Fruit fly (Drosophila melanogaster): Measurements from ENCODE around the gene CG4287.
A peak's percentile ranks its signal among the peaks of the same experiment; 100 is the strongest.

The CG4287 gene

DNA sequence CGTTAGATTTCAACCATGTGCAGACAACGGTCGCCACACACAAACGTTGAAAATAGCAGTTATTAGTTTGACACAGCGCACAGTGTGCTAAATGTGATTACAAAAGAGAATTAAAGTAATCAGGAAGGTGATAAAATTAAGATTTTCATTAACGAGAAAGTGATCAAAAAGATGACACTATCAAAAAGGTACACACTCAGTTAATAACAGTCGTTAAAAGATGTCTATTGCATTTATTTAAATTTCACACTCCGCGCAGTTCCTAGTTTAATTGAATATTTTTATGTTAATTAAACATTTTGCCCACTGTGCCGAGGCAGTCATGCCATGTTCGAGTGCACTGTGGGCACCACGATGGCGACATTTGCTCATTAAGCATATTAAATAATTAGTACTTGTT is 36.5 kb downstream of the CG4287 start:
- TF ChIP-seq zfh2 (GFP tag; optimal IDR thresholded peaks at IDR 0.05) (no peak), ind (GFP tag; optimal IDR thresholded peaks at IDR 0.05) (peak; percentile 30), CG11695 (GFP tag; IDR thresholded peaks at IDR 0.05) (peak; percentile 32; the same call in 1 of the 3 replicates), CG31388 (GFP tag; optimal IDR thresholded peaks at IDR 0.05) (no peak), schlank (tag; optimal IDR thresholded peaks at IDR 0.05) (no peak), CG4707 (GFP tag; optimal IDR thresholded peaks at IDR 0.05) (peak; percentile 29), dmrt11E (tag; optimal IDR thresholded peaks at IDR 0.05) (no peak), CG9437 (GFP tag; optimal IDR thresholded peaks at IDR 0.05) (peak; percentile 32), CG14014 (GFP tag; IDR thresholded peaks at IDR 0.05) (no peak), E2f1 (GFP tag; IDR thresholded peaks at IDR 0.05) (no peak), pho (GFP tag; optimal IDR thresholded peaks at IDR 0.05) (no peak), CG10209 (GFP tag; optimal IDR thresholded peaks at IDR 0.05) (peak; percentile 35), CG3847 (GFP tag; IDR thresholded peaks at IDR 0.05) (0 out of 2 replicates have a peak, but pooled peaks have one; percentile 28), CG5245 (GFP tag; optimal IDR thresholded peaks at IDR 0.05) (no peak), CG10267 (tag; optimal IDR thresholded peaks at IDR 0.05) (peak; percentile 0), Abd-B (GFP tag; optimal IDR thresholded peaks at IDR 0.05) (peak; percentile 9), phol (tag; optimal IDR thresholded peaks at IDR 0.05) (peak; percentile 41), lab (GFP tag; optimal IDR thresholded peaks at IDR 0.05) (peak; percentile 34), row (GFP tag; IDR thresholded peaks at IDR 0.05) (peak; percentile 65), CG13123 (GFP tag; optimal IDR thresholded peaks at IDR 0.05) (no peak), CG13424 (tag; optimal IDR thresholded peaks at IDR 0.05) (peak; percentile 44), zen (tag; optimal IDR thresholded peaks at IDR 0.05) (peak; percentile 29), CG6854 (GFP tag; optimal IDR thresholded peaks at IDR 0.05) (no peak), lilli (GFP tag; optimal IDR thresholded peaks at IDR 0.05) (peak; percentile 28), Tbp (GFP tag; optimal IDR thresholded peaks at IDR 0.05) (no peak), CG17359 (tag; optimal IDR thresholded peaks at IDR 0.05) (peak; percentile 5), CG8944 (GFP tag; optimal IDR thresholded peaks at IDR 0.05) (no peak), Xbp1 (GFP tag; optimal IDR thresholded peaks at IDR 0.05) (peak; percentile 32), HLH3B (GFP tag; IDR thresholded peaks at IDR 0.05) (peak; percentile 51), lmd (GFP tag; IDR thresholded peaks at IDR 0.05) (peak; percentile 42; the same call in 1 of the 2 replicates), CG2712 (tag; optimal IDR thresholded peaks at IDR 0.05) (peak; percentile 34), sisA (GFP tag; IDR thresholded peaks at IDR 0.05) (peak; percentile 41), wor (GFP tag; IDR thresholded peaks at IDR 0.05) (0 out of 2 replicates have a peak, but pooled peaks have one; percentile 19), Sox102F (GFP tag; optimal IDR thresholded peaks at IDR 0.05) (peak; percentile 53), Dbx (GFP tag; IDR thresholded peaks at IDR 0.05) (0 out of 3 replicates have a peak, but pooled peaks have one; percentile 21), kah (GFP tag; optimal IDR thresholded peaks at IDR 0.05) (no peak), tap (tag; optimal IDR thresholded peaks at IDR 0.05) (peak; percentile 12), bcd (GFP tag; optimal IDR thresholded peaks at IDR 0.05) (no peak), az2 (GFP tag; optimal IDR thresholded peaks at IDR 0.05) (peak; percentile 25), vvl (GFP tag; IDR thresholded peaks at IDR 0.05) (peak; percentile 70), fd3F (GFP tag; optimal IDR thresholded peaks at IDR 0.05) (no peak), jigr1 (GFP tag; IDR thresholded peaks at IDR 0.05) (no peak), CG17568 (GFP tag; optimal IDR thresholded peaks at IDR 0.05) (peak; percentile 15), hth (optimal IDR thresholded peaks at IDR 0.05) (no peak), corto (GFP tag; optimal IDR thresholded peaks at IDR 0.05) (no peak), gem (tag; optimal IDR thresholded peaks at IDR 0.05) (peak; percentile 72), gfzf (GFP tag; optimal IDR thresholded peaks at IDR 0.05) (no peak), bsh (GFP tag; optimal IDR thresholded peaks at IDR 0.05) (peak; percentile 7 to 28), CG18262 (tag; optimal IDR thresholded peaks at IDR 0.05) (peak; percentile 40), CG34376 (GFP tag; optimal IDR thresholded peaks at IDR 0.05) (no peak), bigmax (GFP tag; optimal IDR thresholded peaks at IDR 0.05) (no peak)
